In the genomic region with DNA sequence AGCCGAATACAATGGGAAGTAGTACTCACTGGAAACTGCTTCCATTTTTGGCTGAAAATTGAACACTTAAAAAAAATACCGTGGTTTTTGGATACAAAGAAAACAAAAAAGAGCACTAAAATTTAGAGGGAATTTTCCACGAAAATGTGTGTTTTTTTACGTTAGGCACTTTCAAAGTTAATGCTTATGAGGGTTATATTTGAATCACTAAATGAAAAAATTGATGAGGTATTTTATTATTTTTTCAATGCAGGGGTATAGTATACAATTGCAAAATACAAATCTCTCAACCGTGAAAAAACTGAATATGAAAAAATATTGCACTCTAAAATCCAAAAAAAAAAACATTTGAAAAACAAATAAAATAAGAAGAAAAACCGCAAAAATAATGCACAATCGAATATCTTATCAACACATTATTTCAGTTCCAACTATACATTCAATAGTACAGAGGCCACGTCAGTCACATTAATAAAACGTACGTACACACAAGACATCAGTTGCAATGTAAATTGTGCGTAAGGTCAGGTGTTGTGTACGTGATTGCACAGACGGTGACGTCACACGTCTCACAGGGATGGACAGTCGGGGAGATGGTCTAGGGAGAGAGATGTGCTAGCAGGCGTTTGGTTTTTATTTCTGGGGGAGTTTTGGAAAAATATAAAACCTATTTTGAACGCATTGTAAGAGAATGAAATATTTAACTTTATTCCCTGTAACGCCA, we compare ENCODE assay signal across 5 worm cellular contexts.
TF ChIP-seq lines count a peak whose summit lies in the region.

A gene (minus strand): TSS at position 51 of the 724 bp plus-strand sequence.

TF ChIP-seq in whole organism, L1 larva, 84 proteins besides CTCF, POLR2A, EP300 and RAD21 (continued from another document and continues in another):
- TF ChIP-seq lir-3 (tag; optimal IDR thresholded peaks at IDR 0.05; lab: Kevin White, UChicago; ENCODE audit: poor library complexity), result peak; percentile 8
- peak; percentile 68 for TF ChIP-seq nhr-71 (tag; optimal IDR thresholded peaks at IDR 0.05; lab: Kevin White, UChicago)
- peak; percentile 15 for TF ChIP-seq dsc-1 (tag; optimal IDR thresholded peaks at IDR 0.05; lab: Kevin White, UChicago)
- TF ChIP-seq nhr-90 (tag; optimal IDR thresholded peaks at IDR 0.05; lab: Kevin White, UChicago; ENCODE audit: poor library complexity), result peak; percentile 64
- TF ChIP-seq efl-3 (GFP tag; optimal IDR thresholded peaks at IDR 0.05; lab: Kevin White, UChicago), result no peak
- no peak for TF ChIP-seq ceh-82 (tag; optimal IDR thresholded peaks at IDR 0.05; lab: Kevin White, UChicago)
- TF ChIP-seq nhr-19 (GFP tag; conservative IDR thresholded peaks at IDR 0.05; lab: Robert Waterston, UW), result peak; percentile 47
- no peak for TF ChIP-seq tlp-1 (tag; optimal IDR thresholded peaks at IDR 0.05; lab: Kevin White, UChicago)
- TF ChIP-seq nhr-84 (tag; optimal IDR thresholded peaks at IDR 0.05; lab: Kevin White, UChicago), result no peak
- TF ChIP-seq fos-1 (tag; optimal IDR thresholded peaks at IDR 0.05; lab: Kevin White, UChicago), result no peak
- no peak for TF ChIP-seq egl-13 (tag; optimal IDR thresholded peaks at IDR 0.05; lab: Kevin White, UChicago)
- TF ChIP-seq vab-15 (tag; optimal IDR thresholded peaks at IDR 0.05; lab: Kevin White, UChicago), result no peak
- TF ChIP-seq fkh-4 (tag; optimal IDR thresholded peaks at IDR 0.05; lab: Kevin White, UChicago; ENCODE audit: borderline replicate concordance), result no peak
- no peak for TF ChIP-seq pqm-1 (tag; optimal IDR thresholded peaks at IDR 0.05; lab: Kevin White, UChicago)
- peak; percentile 78 for TF ChIP-seq mep-1 (tag; optimal IDR thresholded peaks at IDR 0.05; lab: Kevin White, UChicago)
- TF ChIP-seq hpl-2 (GFP tag; optimal IDR thresholded peaks at IDR 0.05; lab: Kevin White, UChicago), result no peak
- TF ChIP-seq rnt-1 (tag; optimal IDR thresholded peaks at IDR 0.05; lab: Kevin White, UChicago), result peak; percentile 46
- no peak for TF ChIP-seq egl-27 (tag; optimal IDR thresholded peaks at IDR 0.05; lab: Kevin White, UChicago)
- TF ChIP-seq sox-4 (tag; optimal IDR thresholded peaks at IDR 0.05; lab: Kevin White, UChicago), result no peak
- no peak for TF ChIP-seq alr-1 (tag; optimal IDR thresholded peaks at IDR 0.05; lab: Kevin White, UChicago; ENCODE audit: borderline replicate concordance)
- no peak for TF ChIP-seq hlh-17 (GFP tag; optimal IDR thresholded peaks at IDR 0.05; lab: Kevin White, UChicago; ENCODE audit: borderline replicate concordance)
- no peak for TF ChIP-seq Y116A8C.19 (tag; optimal IDR thresholded peaks at IDR 0.05; lab: Kevin White, UChicago; ENCODE audit: borderline replicate concordance)
- no peak for TF ChIP-seq pax-3 (tag; optimal IDR thresholded peaks at IDR 0.05; lab: Kevin White, UChicago)
- TF ChIP-seq xbp-1 (tag; optimal IDR thresholded peaks at IDR 0.05; lab: Kevin White, UChicago), result peak; percentile 78

TF ChIP-seq in whole organism, L2 larva, 48 proteins besides CTCF, POLR2A, EP300 and RAD21 (continued from another document and continues in another):
- TF ChIP-seq F13H6.1 (tag; optimal IDR thresholded peaks at IDR 0.05; lab: Kevin White, UChicago) (peak; percentile 63), sma-9 (GFP tag; optimal IDR thresholded peaks at IDR 0.05; lab: Kevin White, UChicago) (peak; percentile 71), sma-9 (tag; optimal IDR thresholded peaks at IDR 0.05; lab: Kevin White, UChicago) (no peak), nhr-77 (tag; optimal IDR thresholded peaks at IDR 0.05; lab: Kevin White, UChicago) (no peak), ztf-4 (tag; optimal IDR thresholded peaks at IDR 0.05; lab: Kevin White, UChicago) (no peak), mab-5 (tag; optimal IDR thresholded peaks at IDR 0.05; lab: Kevin White, UChicago) (no peak), nhr-10 (tag; optimal IDR thresholded peaks at IDR 0.05; lab: Kevin White, UChicago) (no peak), ama-1 (optimal IDR thresholded peaks at IDR 0.05; lab: Kevin White, UChicago) (no peak), ztf-11 (tag; optimal IDR thresholded peaks at IDR 0.05; lab: Kevin White, UChicago) (no peak), skn-1 (tag; optimal IDR thresholded peaks at IDR 0.05; lab: Kevin White, UChicago) (no peak), ztf-1 (GFP tag; conservative IDR thresholded peaks at IDR 0.05; lab: Robert Waterston, UW) (no peak), mbf-1 (tag; optimal IDR thresholded peaks at IDR 0.05; lab: Kevin White, UChicago) (no peak), nhr-23 (tag; optimal IDR thresholded peaks at IDR 0.05; lab: Kevin White, UChicago) (no peak), unc-62 (GFP tag; optimal IDR thresholded peaks at IDR 0.05; lab: Kevin White, UChicago) (no peak), nhr-12 (tag; optimal IDR thresholded peaks at IDR 0.05; lab: Kevin White, UChicago) (no peak), R02D3.7 (tag; optimal IDR thresholded peaks at IDR 0.05; lab: Kevin White, UChicago) (no peak), unc-39 (tag; optimal IDR thresholded peaks at IDR 0.05; lab: Kevin White, UChicago) (no peak), ceh-16 (tag; optimal IDR thresholded peaks at IDR 0.05; lab: Kevin White, UChicago) (no peak), zag-1 (tag; optimal IDR thresholded peaks at IDR 0.05; lab: Kevin White, UChicago) (no peak), elt-1 (tag; optimal IDR thresholded peaks at IDR 0.05; lab: Kevin White, UChicago) (no peak), nhr-6 (tag; optimal IDR thresholded peaks at IDR 0.05; lab: Kevin White, UChicago) (no peak), alr-1 (tag; optimal IDR thresholded peaks at IDR 0.05; lab: Kevin White, UChicago) (no peak), ZK546.5 (tag; optimal IDR thresholded peaks at IDR 0.05; lab: Kevin White, UChicago) (no peak), aly-2 (tag; optimal IDR thresholded peaks at IDR 0.05; lab: Kevin White, UChicago) (no peak), C34F6.9 (tag; optimal IDR thresholded peaks at IDR 0.05; lab: Kevin White, UChicago) (peak; percentile 53), peb-1 (tag; optimal IDR thresholded peaks at IDR 0.05; lab: Kevin White, UChicago) (no peak), Y55F3AM.14 (GFP tag; optimal IDR thresholded peaks at IDR 0.05; lab: Kevin White, UChicago) (no peak)

TF ChIP-seq in whole organism, L3 larva, 47 proteins besides CTCF, POLR2A, EP300 and RAD21 (continued from another document):
- TF ChIP-seq snpc-4 (tag; optimal IDR thresholded peaks at IDR 0.05; lab: Kevin White, UChicago) (peak; percentile 36), fos-1 (tag; optimal IDR thresholded peaks at IDR 0.05; lab: Kevin White, UChicago) (no peak), elt-2 (tag; optimal IDR thresholded peaks at IDR 0.05; lab: Kevin White, UChicago) (peak; percentile 76), jun-1 (tag; optimal IDR thresholded peaks at IDR 0.05; lab: Kevin White, UChicago) (no peak), skn-1 (tag; optimal IDR thresholded peaks at IDR 0.05; lab: Kevin White, UChicago) (no peak), lsy-12 (tag; optimal IDR thresholded peaks at IDR 0.05; lab: Kevin White, UChicago) (no peak), mdl-1 (tag; optimal IDR thresholded peaks at IDR 0.05; lab: Kevin White, UChicago) (no peak), aly-2 (tag; optimal IDR thresholded peaks at IDR 0.05; lab: Kevin White, UChicago) (no peak), lin-15B (tag; optimal IDR thresholded peaks at IDR 0.05; lab: Kevin White, UChicago) (no peak), unc-39 (tag; optimal IDR thresholded peaks at IDR 0.05; lab: Kevin White, UChicago) (no peak)

TF ChIP-seq in whole organism, L4 larva, 104 proteins besides CTCF, POLR2A, EP300 and RAD21 (continued from another document and continues in another):
- TF ChIP-seq mes-2 (tag; optimal IDR thresholded peaks at IDR 0.05; lab: Kevin White, UChicago; ENCODE audit: poor library complexity, severe bottlenecking) (peak; percentile 62), pqm-1 (tag; optimal IDR thresholded peaks at IDR 0.05; lab: Kevin White, UChicago) (peak; percentile 73), madf-9 (GFP tag; conservative IDR thresholded peaks at IDR 0.05; lab: Robert Waterston, UW) (no peak), php-3 (GFP tag; IDR thresholded peaks at IDR 0.05; lab: Robert Waterston, UW) (0 out of 2 replicates have a peak, but pooled peaks have one; percentile 42), mxl-2 (GFP tag; conservative IDR thresholded peaks at IDR 0.05; lab: Robert Waterston, UW) (0 out of 2 replicates have a peak, but pooled peaks have one; percentile 23), skn-1 (tag; optimal IDR thresholded peaks at IDR 0.05; lab: Kevin White, UChicago) (no peak), lsy-2 (tag; optimal IDR thresholded peaks at IDR 0.05; lab: Kevin White, UChicago) (peak in 1 of 2 experiments; percentile 74), egl-43 (GFP tag; IDR thresholded peaks at IDR 0.05; lab: Robert Waterston, UW) (no peak), zfp-3 (GFP tag; conservative IDR thresholded peaks at IDR 0.05; lab: Robert Waterston, UW) (0 out of 2 replicates have a peak, but pooled peaks have one; percentile 35), nhr-237 (tag; optimal IDR thresholded peaks at IDR 0.05; lab: Kevin White, UChicago) (no peak), lim-7 (GFP tag; IDR thresholded peaks at IDR 0.05; lab: Robert Waterston, UW) (no peak), nhr-77 (tag; optimal IDR thresholded peaks at IDR 0.05; lab: Kevin White, UChicago) (peak; percentile 35), mxl-3 (GFP tag; optimal IDR thresholded peaks at IDR 0.05; lab: Kevin White, UChicago) (peak; percentile 5), tag-97 (GFP tag; IDR thresholded peaks at IDR 0.05; lab: Robert Waterston, UW) (no peak), hmg-1.1 (GFP tag; IDR thresholded peaks at IDR 0.05; lab: Robert Waterston, UW) (peak; percentile 70), daf-12 (tag; optimal IDR thresholded peaks at IDR 0.05; lab: Kevin White, UChicago) (no peak), dpl-1 (GFP tag; optimal IDR thresholded peaks at IDR 0.05; lab: Kevin White, UChicago) (peak; percentile 49), hlh-11 (tag; optimal IDR thresholded peaks at IDR 0.05; lab: Kevin White, UChicago) (peak; percentile 80), nhr-102 (tag; optimal IDR thresholded peaks at IDR 0.05; lab: Kevin White, UChicago) (peak; percentile 76), nhr-10 (tag; optimal IDR thresholded peaks at IDR 0.05; lab: Kevin White, UChicago) (no peak), mdl-1 (tag; optimal IDR thresholded peaks at IDR 0.05; lab: Kevin White, UChicago) (peak in 1 of 2 experiments; percentile 20), nhr-76 (tag; optimal IDR thresholded peaks at IDR 0.05; lab: Kevin White, UChicago) (no peak), nhr-6 (tag; optimal IDR thresholded peaks at IDR 0.05; lab: Kevin White, UChicago) (peak; percentile 74), T26A8.4 (GFP tag; IDR thresholded peaks at IDR 0.05; lab: Robert Waterston, UW) (peak; percentile 81), arid-1 (GFP tag; conservative IDR thresholded peaks at IDR 0.05; lab: Robert Waterston, UW) (0 out of 2 replicates have a peak, but pooled peaks have one; percentile 28), lin-39 (tag; optimal IDR thresholded peaks at IDR 0.05; lab: Kevin White, UChicago) (no peak), nhr-11 (tag; optimal IDR thresholded peaks at IDR 0.05; lab: Kevin White, UChicago) (no peak), madf-5 (GFP tag; IDR thresholded peaks at IDR 0.05; lab: Robert Waterston, UW) (no peak), rbr-2 (tag; optimal IDR thresholded peaks at IDR 0.05; lab: Kevin White, UChicago) (peak; percentile 29), ces-1 (GFP tag; optimal IDR thresholded peaks at IDR 0.05; lab: Kevin White, UChicago) (no peak), fkh-10 (GFP tag; optimal IDR thresholded peaks at IDR 0.05; lab: Kevin White, UChicago) (no peak), ceh-44 (GFP tag; IDR thresholded peaks at IDR 0.05; lab: Robert Waterston, UW) (no peak), Y5F2A.4 (GFP tag; optimal IDR thresholded peaks at IDR 0.05; lab: Kevin White, UChicago) (no peak), hlh-30 (tag; optimal IDR thresholded peaks at IDR 0.05; lab: Kevin White, UChicago; ENCODE audit: insufficient read depth) (peak; percentile 85)

TF ChIP-seq in whole organism, young adult, 124 proteins besides CTCF, POLR2A, EP300 and RAD21 (continued from another document):
- 0 out of 2 replicates have a peak, but pooled peaks have one; percentile 26 for TF ChIP-seq mcd-1 (GFP tag; IDR thresholded peaks at IDR 0.05; lab: Robert Waterston, UW)
- TF ChIP-seq cebp-1 (GFP tag; IDR thresholded peaks at IDR 0.05; lab: Robert Waterston, UW), result no peak
- TF ChIP-seq cebp-1 (tag; optimal IDR thresholded peaks at IDR 0.05; lab: Kevin White, UChicago), result peak; percentile 60
- no peak for TF ChIP-seq Y95B8A.8 (GFP tag; IDR thresholded peaks at IDR 0.05; lab: Robert Waterston, UW)
- no peak for TF ChIP-seq pha-4 (tag; optimal IDR thresholded peaks at IDR 0.05; lab: Kevin White, UChicago)
- peak; percentile 38 for TF ChIP-seq ZK185.1 (tag; optimal IDR thresholded peaks at IDR 0.05; lab: Kevin White, UChicago; ENCODE audit: poor library complexity, severe bottlenecking)
- peak; percentile 95 for TF ChIP-seq let-607 (tag; optimal IDR thresholded peaks at IDR 0.05; lab: Kevin White, UChicago)
- TF ChIP-seq nfya-1 (tag; optimal IDR thresholded peaks at IDR 0.05; lab: Kevin White, UChicago; ENCODE audit: borderline replicate concordance, insufficient read depth), result no peak
- TF ChIP-seq ceh-40 (GFP tag; IDR thresholded peaks at IDR 0.05; lab: Robert Waterston, UW), result no peak
- no peak for TF ChIP-seq him-1 (tag; optimal IDR thresholded peaks at IDR 0.05; lab: Kevin White, UChicago)
- TF ChIP-seq F52B5.7 (tag; optimal IDR thresholded peaks at IDR 0.05; lab: Kevin White, UChicago), result no peak
- peak; percentile 1 for TF ChIP-seq ceh-27 (GFP tag; optimal IDR thresholded peaks at IDR 0.05; lab: Kevin White, UChicago)
